Worm (Caenorhabditis elegans) whole organism, L4 larva: ENCODE measurements around the gene gei-13.

Source experiments
- F10B5.3 ChIP-seq: sonication (generic microtip); optimal IDR thresholded peaks from 2 replicates; lab custom pipeline; 2016; ENCODE audit warnings: mild to moderate bottlenecking, missing genetic modification characterization, missing compliant biosample characterization
- T20F7.1 ChIP-seq: fragments of 200-800 bp; sonication (Bioruptor generic); optimal IDR thresholded peaks from 2 replicates; lab custom pipeline; 2018; ENCODE audit warnings: mild to moderate bottlenecking, missing genetic modification characterization, missing compliant biosample characterization
- ama-1 ChIP-seq: fragments of 150-350 bp; optimal IDR thresholded peaks from 2 replicates; lab custom pipeline; 2014; ENCODE audit warnings: inconsistent platforms, mixed read lengths
- ceh-20 ChIP-seq: fragments of 200-800 bp; sonication (Bioruptor generic); IDR thresholded peaks from 2 replicates; pipeline ENCODE4 v1.3.6; 2022; ENCODE audit warnings: missing genetic modification reagents, missing genetic modification characterization, missing compliant biosample characterization
- ceh-44 ChIP-seq: fragments of 200-800 bp; sonication (Bioruptor generic); IDR thresholded peaks from 2 replicates; pipeline ENCODE4 v1.3.6; 2022; ENCODE audit warnings: missing genetic modification reagents, missing genetic modification characterization, missing compliant biosample characterization
- daf-16 ChIP-seq, 3 experiments: sonication (generic microtip); optimal IDR thresholded peaks; 2 replicates each; lab custom pipeline; 2016 to 2017; ENCODE audit warnings: missing genetic modification characterization in 3 of 3, missing genetic modification reagents in 3 of 3, mild to moderate bottlenecking in 2 of 3, missing compliant biosample characterization in 2 of 3, missing biosample characterization in 1 of 3, moderate library complexity in 1 of 3
- daf-19 ChIP-seq: fragments of 200-800 bp; sonication (Bioruptor generic); conservative IDR thresholded peaks from 2 replicates; pipeline ENCODE4 v1.3.6; 2022; ENCODE audit warnings: missing genetic modification characterization, missing compliant biosample characterization
- dve-1 ChIP-seq: sonication (generic microtip); optimal IDR thresholded peaks from 2 replicates; lab custom pipeline; 2017; ENCODE audit warnings: antibody characterized with exemption, mild to moderate bottlenecking, missing genetic modification characterization, missing compliant biosample characterization; ENCODE audit not compliant: insufficient read depth
- hlh-11 ChIP-seq: fragments of 200-800 bp; sonication (Bioruptor generic); optimal IDR thresholded peaks from 2 replicates; lab custom pipeline; 2018; ENCODE audit warnings: mild to moderate bottlenecking, missing genetic modification characterization, missing compliant biosample characterization
- lim-7 ChIP-seq: fragments of 200-800 bp; sonication (Bioruptor generic); IDR thresholded peaks from 2 replicates; pipeline ENCODE4 v1.3.6; 2022; ENCODE audit warnings: missing genetic modification characterization, missing compliant biosample characterization
- nhr-28 ChIP-seq: fragments of 150-350 bp; optimal IDR thresholded peaks from 2 replicates; lab custom pipeline; 2014; ENCODE audit warnings: missing biosample characterization, missing genetic modification characterization
- nhr-77 ChIP-seq: fragments of 150-350 bp; optimal IDR thresholded peaks from 2 replicates; lab custom pipeline; 2014; ENCODE audit warnings: missing biosample characterization, missing genetic modification characterization
- php-3 ChIP-seq: fragments of 200-800 bp; sonication (Bioruptor generic); IDR thresholded peaks from 2 replicates; pipeline ENCODE4 v1.3.6; 2022; ENCODE audit warnings: missing genetic modification reagents, missing genetic modification characterization, missing compliant biosample characterization
- pqm-1 ChIP-seq: sonication (generic microtip); optimal IDR thresholded peaks from 2 replicates; lab custom pipeline; 2017; ENCODE audit warnings: missing biosample characterization, missing genetic modification characterization
- unc-130 ChIP-seq: sonication (generic microtip); optimal IDR thresholded peaks from 2 replicates; lab custom pipeline; 2016; ENCODE audit warnings: missing genetic modification reagents, missing genetic modification characterization, missing compliant biosample characterization

Gene gei-13

ce11 chrIII:9583224-9583623, 53.7 kb downstream of the gei-13 start:
- TF ChIP-seq daf-19 (GFP tag; lab: Robert Waterston, UW) (no peak), ceh-44 (GFP tag; lab: Robert Waterston, UW) (no peak), lim-7 (no peak), F10B5.3 (tag; lab: Kevin White, UChicago) (no peak), ceh-20 (GFP tag; lab: Robert Waterston, UW) (no peak)

DNA sequence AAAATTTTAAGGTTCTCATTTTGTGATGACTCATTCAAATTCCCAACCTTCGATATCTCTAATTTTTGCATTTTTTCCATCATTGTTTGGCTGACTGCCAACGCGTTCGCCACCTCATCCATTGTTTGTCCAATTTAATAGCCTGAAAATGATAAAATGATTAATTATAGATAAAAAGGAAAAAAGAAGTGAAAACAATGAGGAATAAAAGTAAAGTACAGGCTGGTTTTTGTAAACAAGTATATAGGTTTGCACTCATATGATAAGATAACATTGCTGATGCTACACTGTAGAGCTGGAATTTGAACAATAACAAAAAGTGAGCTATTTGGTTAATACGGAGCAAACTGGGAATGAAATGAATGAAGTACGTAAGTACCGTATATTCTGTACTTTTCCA, 54.7 kb downstream of the gei-13 start, which contains the start of gene C48B4.3:
Gene C48B4.3 (minus strand): TSS at position 149 of the 400 bp plus-strand sequence.
- TF ChIP-seq hlh-11 (tag; lab: Kevin White, UChicago): peak; percentile 14
- peak; percentile 29 for TF ChIP-seq nhr-28 (tag; lab: Kevin White, UChicago)
- TF ChIP-seq nhr-77 (tag; lab: Kevin White, UChicago): peak; percentile 21
- TF ChIP-seq daf-16 (GFP tag; optimal IDR thresholded peaks at IDR 0.05; lab: Kevin White, UChicago): no peak
- TF ChIP-seq daf-16 (tag; optimal IDR thresholded peaks at IDR 0.05; lab: Kevin White, UChicago): peak; percentile 99
- TF ChIP-seq dve-1 (tag; lab: Kevin White, UChicago): peak; percentile 75
- TF ChIP-seq php-3 (GFP tag; lab: Robert Waterston, UW): peak; percentile 74
- TF ChIP-seq daf-19 (GFP tag; lab: Robert Waterston, UW): no peak
- TF ChIP-seq pqm-1 (tag; lab: Kevin White, UChicago): peak; percentile 4
- no peak for TF ChIP-seq ama-1 (lab: Kevin White, UChicago)
- TF ChIP-seq unc-130 (GFP tag; lab: Kevin White, UChicago): no peak
- TF ChIP-seq T20F7.1 (GFP tag; lab: Kevin White, UChicago): no peak
